Fruit fly (Drosophila melanogaster) whole organism, embryonic: ENCODE results near the gene SclA.

Experiments
- CG1529 ChIP-seq: fragments of 200-800 bp; sonication (Bioruptor generic); optimal IDR thresholded peaks from 3 replicates; lab custom pipeline; 2018; ENCODE audit warnings: missing biosample characterization, missing genetic modification characterization
- CG16863 ChIP-seq: fragments of 200-800 bp; sonication (Bioruptor generic); optimal IDR thresholded peaks from 3 replicates; lab custom pipeline; 2016; ENCODE audit warnings: missing biosample characterization, missing genetic modification characterization
- CG3407 ChIP-seq: fragments of 200-800 bp; sonication (Bioruptor generic); optimal IDR thresholded peaks from 2 replicates; lab custom pipeline; 2018; ENCODE audit warnings: missing biosample characterization, mild to moderate bottlenecking, missing genetic modification characterization
- CG7271 ChIP-seq: fragments of 200-800 bp; sonication (Bioruptor generic); optimal IDR thresholded peaks from 2 replicates; lab custom pipeline; 2018; ENCODE audit warnings: missing biosample characterization, mild to moderate bottlenecking, missing genetic modification characterization, moderate library complexity
- Dad ChIP-seq: fragments of 200-800 bp; sonication (Bioruptor generic); optimal IDR thresholded peaks from 3 replicates; lab custom pipeline; 2016; ENCODE audit warnings: missing biosample characterization, missing genetic modification characterization
- Fer3 ChIP-seq: fragments of 200-800 bp; sonication (Bioruptor generic); optimal IDR thresholded peaks from 2 replicates; lab custom pipeline; 2018; ENCODE audit warnings: missing biosample characterization, mild to moderate bottlenecking, missing genetic modification characterization, moderate library complexity
- dm ChIP-seq: fragments of 200-800 bp; sonication (Bioruptor generic); optimal IDR thresholded peaks from 3 replicates; lab custom pipeline; 2016; ENCODE audit warnings: missing biosample characterization, missing genetic modification characterization
- lilli ChIP-seq: fragments of 200-800 bp; sonication (Bioruptor generic); optimal IDR thresholded peaks from 3 replicates; lab custom pipeline; 2016; ENCODE audit warnings: missing biosample characterization, missing genetic modification characterization
- lmd ChIP-seq: fragments of 200-800 bp; sonication (Bioruptor generic); IDR thresholded peaks from 2 replicates; pipeline ENCODE4 v1.3.6; 2022; ENCODE audit warnings: missing biosample characterization, missing genetic modification characterization
- sna ChIP-seq: fragments of 200-800 bp; sonication (Bioruptor generic); IDR thresholded peaks from 2 replicates; pipeline ENCODE4 v1.3.6; 2022; ENCODE audit warnings: missing biosample characterization, missing genetic modification characterization; ENCODE audit not compliant: partially characterized antibody
- sob ChIP-seq: fragments of 200-800 bp; sonication (Bioruptor generic); IDR thresholded peaks from 2 replicates; pipeline ENCODE4 v1.3.6; 2022; ENCODE audit warnings: missing biosample characterization, missing genetic modification characterization

- TF ChIP-seq sna (GFP tag; lab: Robert Waterston, UW) (no peak), lmd (no peak), dm (no peak), CG7271 (no peak), Dad (GFP tag; lab: Kevin White, UChicago) (no peak), CG16863 (no peak), Fer3 (tag; lab: Kevin White, UChicago) (no peak), lilli (GFP tag; lab: Kevin White, UChicago) (no peak), CG3407 (GFP tag; lab: Kevin White, UChicago) (no peak), sob (GFP tag; lab: Robert Waterston, UW) (no peak), CG1529 (GFP tag; lab: Kevin White, UChicago) (no peak)
These were observed 9.1 kb downstream of the SclA start for dm6 chr2L:16846742-16847346.
